Fruit fly (Drosophila melanogaster): ENCODE measurements around the gene Dhps.

DNA sequence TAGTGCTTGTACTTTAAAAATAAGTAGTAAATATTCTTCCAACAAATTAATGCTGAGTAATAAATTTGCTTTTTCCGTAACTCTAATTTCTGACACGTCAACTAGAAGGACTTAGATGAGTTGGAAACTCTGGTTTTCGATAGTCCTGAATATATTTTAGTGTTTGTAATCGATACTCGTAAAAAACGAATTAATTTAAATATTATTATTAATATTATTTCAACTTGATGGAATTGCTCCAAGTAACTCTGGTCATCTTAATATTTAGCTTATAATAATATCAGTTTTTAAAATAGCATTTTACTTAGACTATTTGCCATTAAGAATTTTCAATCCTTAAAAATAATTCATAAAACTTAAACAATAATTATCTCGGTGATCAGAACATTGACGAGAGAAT lies 42.5 kb downstream of the Dhps start, which contains the start of gene CG7213:
- TF ChIP-seq CG3919 (GFP tag; optimal IDR thresholded peaks at IDR 0.05) (no peak), lz (GFP tag; optimal IDR thresholded peaks at IDR 0.05) (no peak), Eip75B (GFP tag; optimal IDR thresholded peaks at IDR 0.05) (no peak), CG10669 (GFP tag; optimal IDR thresholded peaks at IDR 0.05) (no peak), fd59A (GFP tag; optimal IDR thresholded peaks at IDR 0.05) (no peak)

Measured in whole organism, prepupa.